Worm (Caenorhabditis elegans) whole organism, L4 larva: ENCODE results near the gene R08D7.7.

ENCODE experiments used
- F37D6.2 ChIP-seq: sonication (generic microtip); optimal IDR thresholded peaks from 2 replicates; lab custom pipeline; 2016; ENCODE audit warnings: mild to moderate bottlenecking, missing genetic modification characterization, missing compliant biosample characterization
- R02D3.7 ChIP-seq: fragments of 150-350 bp; sonication (generic microtip); optimal IDR thresholded peaks from 3 replicates; lab custom pipeline; 2014; ENCODE audit warnings: missing biosample characterization, missing genetic modification characterization
- T20F7.1 ChIP-seq: fragments of 200-800 bp; sonication (Bioruptor generic); optimal IDR thresholded peaks from 2 replicates; lab custom pipeline; 2018; ENCODE audit warnings: mild to moderate bottlenecking, missing genetic modification characterization, missing compliant biosample characterization
- Y48G9A.11 ChIP-seq: fragments of 200-800 bp; sonication (Bioruptor generic); IDR thresholded peaks from 2 replicates; pipeline ENCODE4 v1.3.6; 2022; ENCODE audit warnings: missing genetic modification reagents, missing genetic modification characterization, missing compliant biosample characterization
- Y5F2A.4 ChIP-seq: fragments of 200-800 bp; sonication (Bioruptor generic); optimal IDR thresholded peaks from 2 replicates; lab custom pipeline; 2018; ENCODE audit warnings: mild to moderate bottlenecking, missing genetic modification characterization, missing compliant biosample characterization
- ceh-20 ChIP-seq: fragments of 200-800 bp; sonication (Bioruptor generic); IDR thresholded peaks from 2 replicates; pipeline ENCODE4 v1.3.6; 2022; ENCODE audit warnings: missing genetic modification reagents, missing genetic modification characterization, missing compliant biosample characterization
- ceh-32 ChIP-seq: sonication (generic microtip); optimal IDR thresholded peaks from 2 replicates; lab custom pipeline; 2016; ENCODE audit warnings: mild to moderate bottlenecking, missing genetic modification characterization, missing compliant biosample characterization; ENCODE audit not compliant: poor library complexity
- ces-1 ChIP-seq: fragments of 150-350 bp; sonication (generic microtip); optimal IDR thresholded peaks from 4 replicates; lab custom pipeline; 2014; ENCODE audit warnings: missing biosample characterization, missing genetic modification reagents, missing genetic modification characterization
- daf-12 ChIP-seq: fragments of 150-350 bp; optimal IDR thresholded peaks from 2 replicates; lab custom pipeline; 2014; ENCODE audit warnings: missing biosample characterization, missing genetic modification reagents, missing genetic modification characterization
- daf-16 ChIP-seq, 3 experiments: sonication (generic microtip); optimal IDR thresholded peaks; 2 replicates each; lab custom pipeline; 2016 to 2017; ENCODE audit warnings: missing genetic modification characterization in 3 of 3, missing genetic modification reagents in 3 of 3, mild to moderate bottlenecking in 2 of 3, missing compliant biosample characterization in 2 of 3, missing biosample characterization in 1 of 3, moderate library complexity in 1 of 3
- daf-8 ChIP-seq: fragments of 200-800 bp; sonication (Bioruptor generic); IDR thresholded peaks from 2 replicates; pipeline ENCODE4 v1.3.6; 2022; ENCODE audit warnings: missing genetic modification characterization, missing compliant biosample characterization
- dmd-8 ChIP-seq: fragments of 200-800 bp; sonication (Bioruptor generic); IDR thresholded peaks from 2 replicates; pipeline ENCODE4 v1.3.6; 2022; ENCODE audit warnings: missing genetic modification characterization, missing compliant biosample characterization
- dmd-9 ChIP-seq: fragments of 200-800 bp; sonication (Bioruptor generic); IDR thresholded peaks from 2 replicates; pipeline ENCODE4 v1.3.6; 2022; ENCODE audit warnings: missing genetic modification reagents, missing genetic modification characterization, missing compliant biosample characterization
- duxl-1 ChIP-seq: sonication (generic microtip); optimal IDR thresholded peaks from 2 replicates; lab custom pipeline; 2016; ENCODE audit warnings: mild to moderate bottlenecking, missing genetic modification characterization, moderate library complexity, missing compliant biosample characterization; ENCODE audit not compliant: poor library complexity
- dve-1 ChIP-seq: sonication (generic microtip); optimal IDR thresholded peaks from 2 replicates; lab custom pipeline; 2017; ENCODE audit warnings: antibody characterized with exemption, mild to moderate bottlenecking, missing genetic modification characterization, missing compliant biosample characterization; ENCODE audit not compliant: insufficient read depth
- egl-27 ChIP-seq: sonication (generic microtip); optimal IDR thresholded peaks from 3 replicates; lab custom pipeline; 2017; ENCODE audit warnings: missing biosample characterization, missing genetic modification reagents, missing genetic modification characterization
- hmg-1.1 ChIP-seq: fragments of 200-800 bp; sonication (Bioruptor generic); IDR thresholded peaks from 2 replicates; pipeline ENCODE4 v1.3.6; 2022; ENCODE audit warnings: missing genetic modification reagents, missing genetic modification characterization, missing compliant biosample characterization
- lin-13 ChIP-seq: fragments of 150-350 bp; optimal IDR thresholded peaks from 2 replicates; lab custom pipeline; 2014; ENCODE audit warnings: missing biosample characterization, missing genetic modification reagents, missing genetic modification characterization
- lin-29 ChIP-seq: fragments of 200-800 bp; sonication (Bioruptor generic); IDR thresholded peaks from 2 replicates; pipeline ENCODE4 v1.3.6; 2022; ENCODE audit warnings: missing genetic modification reagents, missing genetic modification characterization, missing compliant biosample characterization
- lin-39 ChIP-seq: fragments of 150-350 bp; optimal IDR thresholded peaks from 2 replicates; lab custom pipeline; 2014; ENCODE audit warnings: missing biosample characterization, missing genetic modification reagents, missing genetic modification characterization
- madf-5 ChIP-seq, 2 experiments: fragments of 200-800 bp; sonication (Bioruptor generic); IDR thresholded peaks; 2 replicates each; pipeline ENCODE4 v1.3.6; 2022; ENCODE audit warnings: missing compliant biosample characterization in 2 of 2, missing genetic modification characterization in 2 of 2
- madf-9 ChIP-seq: fragments of 200-800 bp; sonication (Bioruptor generic); conservative IDR thresholded peaks from 2 replicates; pipeline ENCODE4 v1.3.6; 2022; ENCODE audit warnings: missing genetic modification reagents, missing genetic modification characterization, missing compliant biosample characterization
- mdl-1 ChIP-seq, 2 experiments: fragments of 150-350 bp in 1 of 2; sonication (generic microtip) in 1 of 2; optimal IDR thresholded peaks; 2 replicates each; lab custom pipeline; 2014 to 2017; ENCODE audit warnings: missing biosample characterization in 2 of 2, missing genetic modification characterization in 2 of 2
- nhr-237 ChIP-seq: sonication (generic microtip); optimal IDR thresholded peaks from 2 replicates; lab custom pipeline; 2017; ENCODE audit warnings: missing biosample characterization, missing genetic modification characterization
- nhr-25 ChIP-seq: sonication (generic microtip); optimal IDR thresholded peaks from 2 replicates; lab custom pipeline; 2017; ENCODE audit warnings: missing genetic modification characterization, mild to moderate bottlenecking, missing compliant biosample characterization, antibody characterized with exemption, moderate library complexity, borderline replicate concordance; ENCODE audit not compliant: insufficient read depth
- nhr-28 ChIP-seq: fragments of 150-350 bp; optimal IDR thresholded peaks from 2 replicates; lab custom pipeline; 2014; ENCODE audit warnings: missing biosample characterization, missing genetic modification characterization
- nhr-42 ChIP-seq: fragments of 200-800 bp; sonication (Bioruptor generic); IDR thresholded peaks from 2 replicates; pipeline ENCODE4 v1.3.6; 2022; ENCODE audit warnings: missing genetic modification characterization, missing compliant biosample characterization
- nhr-48 ChIP-seq: sonication (generic microtip); optimal IDR thresholded peaks from 2 replicates; lab custom pipeline; 2016; ENCODE audit warnings: mild to moderate bottlenecking, missing genetic modification characterization, missing compliant biosample characterization
- pha-4 ChIP-seq, 2 experiments: fragments of 150-350 bp in 1 of 2; fragments of 200-800 bp in 1 of 2; sonication (Bioruptor generic) in 1 of 2; IDR thresholded peaks in 1 of 2; optimal IDR thresholded peaks in 1 of 2; 2 replicates each; pipeline versions ENCODE4 v1.3.6 to Lab custom; 2014 to 2022; ENCODE audit warnings: missing genetic modification characterization in 2 of 2, missing genetic modification reagents in 2 of 2, missing biosample characterization in 1 of 2, missing compliant biosample characterization in 1 of 2
- rbr-2 ChIP-seq: sonication (generic microtip); optimal IDR thresholded peaks from 2 replicates; lab custom pipeline; 2016; ENCODE audit warnings: missing genotype, missing genetic modification characterization, missing compliant biosample characterization
- snpc-1.2 ChIP-seq: fragments of 200-800 bp; sonication (Bioruptor generic); IDR thresholded peaks from 2 replicates; pipeline ENCODE4 v1.3.6; 2022; ENCODE audit warnings: missing genetic modification reagents, missing genetic modification characterization, missing compliant biosample characterization
- spr-3 ChIP-seq: fragments of 200-800 bp; sonication (Bioruptor generic); optimal IDR thresholded peaks from 2 replicates; lab custom pipeline; 2018; ENCODE audit warnings: mild to moderate bottlenecking, missing genetic modification characterization, missing compliant biosample characterization
- tra-1 ChIP-seq: fragments of 200-800 bp; sonication (Bioruptor generic); IDR thresholded peaks from 2 replicates; pipeline ENCODE4 v1.3.6; 2022; ENCODE audit warnings: missing genetic modification reagents, missing genetic modification characterization, missing compliant biosample characterization
- unc-39 ChIP-seq: sonication (generic microtip); optimal IDR thresholded peaks from 2 replicates; lab custom pipeline; 2017; ENCODE audit warnings: missing biosample characterization, missing genetic modification characterization
- vab-7 ChIP-seq: fragments of 200-800 bp; sonication (Bioruptor generic); IDR thresholded peaks from 2 replicates; pipeline ENCODE4 v1.3.6; 2022; ENCODE audit warnings: missing genetic modification reagents, missing genetic modification characterization, missing compliant biosample characterization

Gene R08D7.7

DNA sequence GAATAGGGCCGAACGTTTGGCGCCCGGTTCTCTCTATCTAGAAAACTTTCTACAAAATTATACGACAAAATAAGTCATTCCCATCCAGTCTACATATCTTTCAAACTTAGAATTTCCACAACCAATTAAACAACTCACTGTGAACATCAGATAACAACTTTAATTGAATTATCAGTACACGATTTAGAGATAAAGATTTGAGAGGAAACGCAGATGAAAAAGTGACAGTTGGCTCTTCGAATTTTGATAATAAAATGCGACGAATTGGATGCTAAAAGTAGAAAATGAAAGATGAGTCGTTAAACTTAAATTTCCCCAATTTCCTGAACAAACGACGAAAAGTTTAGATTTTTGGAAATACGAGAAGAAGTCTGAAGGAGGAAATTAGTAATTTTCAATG, 45.2 kb downstream of the R08D7.7 start (continued):
- TF ChIP-seq daf-12: no peak
- TF ChIP-seq nhr-28: peak; percentile 46
- no peak for TF ChIP-seq nhr-25 (tag; lab: Kevin White, UChicago)
- TF ChIP-seq unc-39 (tag; lab: Kevin White, UChicago): no peak
- no peak for TF ChIP-seq duxl-1 (tag; lab: Kevin White, UChicago)
- no peak for TF ChIP-seq pha-4 (GFP tag; IDR thresholded peaks at IDR 0.05; lab: Robert Waterston, UW)
- TF ChIP-seq pha-4 (tag; optimal IDR thresholded peaks at IDR 0.05; lab: Kevin White, UChicago): no peak
- no peak for TF ChIP-seq snpc-1.2 (GFP tag; lab: Robert Waterston, UW)
- no peak for TF ChIP-seq ceh-20 (GFP tag; lab: Robert Waterston, UW)
- TF ChIP-seq dve-1 (tag; lab: Kevin White, UChicago): peak; percentile 83
- TF ChIP-seq tra-1 (GFP tag; lab: Robert Waterston, UW): 0 out of 2 replicates have a peak, but pooled peaks have one; percentile 23
- TF ChIP-seq hmg-1.1: no peak
- TF ChIP-seq Y48G9A.11 (GFP tag; lab: Robert Waterston, UW): no peak
- TF ChIP-seq egl-27 (tag; lab: Kevin White, UChicago): no peak
- TF ChIP-seq lin-13: no peak
- no peak for TF ChIP-seq lin-39 (tag; lab: Kevin White, UChicago)
- TF ChIP-seq R02D3.7 (tag; lab: Kevin White, UChicago): no peak

- TF ChIP-seq dmd-9 (GFP tag; lab: Robert Waterston, UW): no peak
- no peak for TF ChIP-seq hmg-1.1
- TF ChIP-seq mdl-1 (tag; optimal IDR thresholded peaks at IDR 0.05; lab: Kevin White, UChicago): no peak
- no peak for TF ChIP-seq lin-39 (tag; lab: Kevin White, UChicago)
- no peak for TF ChIP-seq nhr-237 (tag; lab: Kevin White, UChicago)
- TF ChIP-seq daf-12: no peak
- TF ChIP-seq madf-9 (GFP tag; lab: Robert Waterston, UW): no peak
- no peak for TF ChIP-seq lin-29
- no peak for TF ChIP-seq dmd-8 (GFP tag; lab: Robert Waterston, UW)
- no peak for TF ChIP-seq rbr-2
- TF ChIP-seq spr-3 (GFP tag; lab: Kevin White, UChicago): no peak
- TF ChIP-seq Y5F2A.4 (GFP tag; lab: Kevin White, UChicago): no peak
- TF ChIP-seq ces-1 (GFP tag; lab: Kevin White, UChicago): no peak
- no peak for TF ChIP-seq nhr-42 (GFP tag; lab: Robert Waterston, UW)
- no peak for TF ChIP-seq T20F7.1
- TF ChIP-seq nhr-48 (tag; lab: Kevin White, UChicago): no peak
- no peak for TF ChIP-seq madf-5 (GFP tag; IDR thresholded peaks at IDR 0.05; lab: Robert Waterston, UW)
- TF ChIP-seq ceh-32 (tag; lab: Kevin White, UChicago): no peak
- no peak for TF ChIP-seq unc-39 (tag; lab: Kevin White, UChicago)
- no peak for TF ChIP-seq vab-7 (GFP tag; lab: Robert Waterston, UW)
Measured at ce11 chrIII:9037658-9038057, 47.8 kb downstream of the R08D7.7 start, which contains the start of gene R107.9. TSS of gene R107.9 (plus strand) at chrIII:9037958.

DNA sequence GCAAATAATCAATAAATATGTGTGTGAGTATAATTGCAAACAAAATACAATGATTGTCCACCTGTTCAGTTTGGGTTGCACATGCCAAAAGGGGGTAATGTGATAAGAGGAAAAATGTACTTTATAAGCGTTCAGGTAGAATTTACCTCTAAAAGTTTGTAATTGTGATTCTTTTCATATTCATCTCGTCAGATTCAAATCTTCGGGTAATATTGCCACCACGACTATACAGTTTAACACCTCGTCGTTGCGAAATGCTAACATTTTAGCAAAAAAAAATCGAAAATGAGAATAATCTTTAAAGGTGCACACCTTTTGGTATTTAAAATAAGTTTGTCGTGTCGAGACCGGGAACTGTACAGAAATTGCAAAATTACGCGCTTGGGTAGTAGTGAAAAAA, 53.3 kb downstream of the R08D7.7 start, which contains the start of gene nac-2:
Gene nac-2 (minus strand): TSS at position 101 of the 400 bp plus-strand sequence.
- no peak for TF ChIP-seq F37D6.2 (tag; lab: Kevin White, UChicago)
- no peak for TF ChIP-seq daf-16 (GFP tag; optimal IDR thresholded peaks at IDR 0.05; lab: Kevin White, UChicago)
- TF ChIP-seq daf-16 (tag; optimal IDR thresholded peaks at IDR 0.05; lab: Kevin White, UChicago): peak; percentile 15
- no peak for TF ChIP-seq daf-8
